Worm (Caenorhabditis elegans) whole organism, L3 larva: ENCODE results near the gene srv-15.

ENCODE experiments used
- ceh-9 ChIP-seq: sonication (generic microtip); optimal IDR thresholded peaks from 2 replicates; lab custom pipeline; 2018; ENCODE audit warnings: missing biosample characterization, missing genetic modification characterization
- daf-12 ChIP-seq: fragments of 150-350 bp; optimal IDR thresholded peaks from 2 replicates; lab custom pipeline; 2014; ENCODE audit warnings: missing biosample characterization, missing genetic modification reagents, missing genetic modification characterization
- egl-27 ChIP-seq: sonication (generic microtip); optimal IDR thresholded peaks from 4 replicates; lab custom pipeline; 2017; ENCODE audit warnings: missing biosample characterization, missing genetic modification reagents, missing genetic modification characterization
- fkh-10 ChIP-seq: sonication (generic microtip); optimal IDR thresholded peaks from 2 replicates; lab custom pipeline; 2017; ENCODE audit warnings: missing biosample characterization, missing genetic modification reagents, missing genetic modification characterization
- fos-1 ChIP-seq: fragments of 150-350 bp; optimal IDR thresholded peaks from 2 replicates; lab custom pipeline; 2014; ENCODE audit warnings: missing biosample characterization, missing genetic modification characterization
- mdl-1 ChIP-seq: fragments of 150-350 bp; optimal IDR thresholded peaks from 2 replicates; lab custom pipeline; 2014; ENCODE audit warnings: missing biosample characterization, missing genetic modification characterization
- nfya-1 ChIP-seq: sonication (generic microtip); optimal IDR thresholded peaks from 2 replicates; lab custom pipeline; 2017; ENCODE audit warnings: missing genetic modification characterization, mild to moderate bottlenecking, missing compliant biosample characterization, antibody characterized with exemption, moderate library complexity; ENCODE audit not compliant: insufficient read depth
- nhr-11 ChIP-seq: fragments of 150-350 bp; optimal IDR thresholded peaks from 2 replicates; lab custom pipeline; 2014; ENCODE audit warnings: missing biosample characterization, missing genetic modification characterization
- nhr-12 ChIP-seq: fragments of 150-350 bp; optimal IDR thresholded peaks from 2 replicates; lab custom pipeline; 2014; ENCODE audit warnings: missing biosample characterization, missing genetic modification characterization
- nhr-77 ChIP-seq: fragments of 150-350 bp; optimal IDR thresholded peaks from 2 replicates; lab custom pipeline; 2014; ENCODE audit warnings: missing biosample characterization, missing genetic modification characterization
- pha-4 ChIP-seq: fragments of 150-350 bp; optimal IDR thresholded peaks from 2 replicates; lab custom pipeline; 2014; ENCODE audit warnings: missing biosample characterization, missing genetic modification reagents, missing genetic modification characterization
- unc-62 ChIP-seq: fragments of 150-350 bp; sonication (generic microtip); optimal IDR thresholded peaks from 4 replicates; lab custom pipeline; 2014; ENCODE audit warnings: missing biosample characterization, missing genetic modification reagents, missing genetic modification characterization
- ztf-11 ChIP-seq: fragments of 150-350 bp; optimal IDR thresholded peaks from 2 replicates; lab custom pipeline; 2014; ENCODE audit warnings: missing biosample characterization, missing genetic modification characterization

DNA sequence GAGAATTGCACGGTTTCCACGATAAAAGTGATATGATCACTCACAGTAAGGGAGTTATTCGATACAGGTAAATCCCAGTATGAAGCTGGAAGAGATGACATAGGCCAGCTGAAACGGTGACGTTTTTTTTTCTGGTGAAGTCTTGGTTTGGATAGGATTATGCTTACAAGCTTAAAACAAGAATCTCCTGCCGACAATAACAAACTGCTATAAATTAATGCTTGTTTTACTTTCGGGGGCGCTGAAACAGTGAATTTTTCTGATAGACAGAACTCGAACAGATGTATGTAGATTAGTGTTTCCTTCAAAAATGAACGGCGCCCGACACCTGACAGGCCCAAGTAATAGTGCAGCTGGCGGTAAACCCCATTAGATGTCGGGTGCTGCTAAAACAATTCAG, 27.4 kb downstream of the srv-15 start, which contains the start of gene srv-16:
- TF ChIP-seq ztf-11 (no peak), nhr-12 (tag; lab: Kevin White, UChicago) (no peak), daf-12 (tag; lab: Kevin White, UChicago) (no peak), nhr-11 (tag; lab: Kevin White, UChicago) (no peak), fos-1 (tag; lab: Kevin White, UChicago) (no peak), unc-62 (no peak), ceh-9 (tag; lab: Kevin White, UChicago) (no peak), nhr-77 (tag; lab: Kevin White, UChicago) (no peak), mdl-1 (tag; lab: Kevin White, UChicago) (no peak), fkh-10 (GFP tag; lab: Kevin White, UChicago) (no peak), egl-27 (no peak), nfya-1 (no peak), pha-4 (tag; lab: Kevin White, UChicago) (no peak)
